Worm (Caenorhabditis elegans): ENCODE data around the gene srh-63.

srh-63 gene

DNA sequence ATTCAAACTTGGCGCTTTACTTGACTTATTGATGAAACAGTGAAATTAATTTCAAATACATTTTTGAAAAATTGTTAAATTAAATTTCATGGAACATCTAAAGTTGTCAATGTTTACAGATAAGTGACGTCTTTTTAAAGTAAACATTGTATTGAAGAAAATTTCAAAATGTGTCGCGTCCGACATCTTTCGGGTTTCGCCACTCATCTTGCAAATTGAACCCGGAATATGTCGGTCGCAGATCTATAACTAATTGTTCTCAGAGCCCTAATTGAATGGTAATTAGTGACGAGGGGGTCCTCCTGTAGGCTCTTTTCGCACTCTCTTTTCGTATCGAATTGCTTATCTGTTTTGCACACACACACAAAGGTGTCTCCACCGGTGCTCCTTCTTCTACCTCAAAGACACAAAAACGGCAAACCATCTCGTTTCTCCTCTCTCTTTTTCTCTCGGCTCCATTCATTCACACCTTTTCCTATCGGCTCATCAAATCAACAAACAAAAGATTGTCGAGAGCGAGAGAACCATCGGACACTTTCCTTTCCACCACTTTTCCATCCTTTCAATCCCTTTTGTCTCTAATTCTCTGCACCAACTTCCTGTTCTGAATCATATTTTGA is 39.1 kb downstream of the srh-63 start:
- no peak for TF ChIP-seq pes-1 (GFP tag; IDR thresholded peaks at IDR 0.05)
- no peak for TF ChIP-seq hmbx-1 (tag; optimal IDR thresholded peaks at IDR 0.05)
- TF ChIP-seq ceh-13 (GFP tag; optimal IDR thresholded peaks at IDR 0.05) = no peak
- TF ChIP-seq tra-4 (tag; optimal IDR thresholded peaks at IDR 0.05) = no peak
- no peak for TF ChIP-seq B0310.2 (tag; optimal IDR thresholded peaks at IDR 0.05)
- no peak for TF ChIP-seq scrt-1 (GFP tag; IDR thresholded peaks at IDR 0.05)
- TF ChIP-seq sea-1 (GFP tag; conservative IDR thresholded peaks at IDR 0.05) = no peak
- TF ChIP-seq ceh-36 (tag; optimal IDR thresholded peaks at IDR 0.05) = no peak
- TF ChIP-seq tbx-37 (GFP tag; conservative IDR thresholded peaks at IDR 0.05) = no peak
- TF ChIP-seq flt-1 (GFP tag; IDR thresholded peaks at IDR 0.05) = no peak
- no peak for TF ChIP-seq ets-7 (tag; optimal IDR thresholded peaks at IDR 0.05)
- TF ChIP-seq hmg-4 (GFP tag; optimal IDR thresholded peaks at IDR 0.05) = no peak
- TF ChIP-seq ama-1 (optimal IDR thresholded peaks at IDR 0.05) = no peak
- no peak for TF ChIP-seq hnd-1 (tag; optimal IDR thresholded peaks at IDR 0.05)
- TF ChIP-seq tbx-11 (GFP tag; IDR thresholded peaks at IDR 0.05) = no peak
- TF ChIP-seq aly-1 (tag; optimal IDR thresholded peaks at IDR 0.05) = no peak
- no peak for TF ChIP-seq F13C5.2 (tag; optimal IDR thresholded peaks at IDR 0.05)

DNA sequence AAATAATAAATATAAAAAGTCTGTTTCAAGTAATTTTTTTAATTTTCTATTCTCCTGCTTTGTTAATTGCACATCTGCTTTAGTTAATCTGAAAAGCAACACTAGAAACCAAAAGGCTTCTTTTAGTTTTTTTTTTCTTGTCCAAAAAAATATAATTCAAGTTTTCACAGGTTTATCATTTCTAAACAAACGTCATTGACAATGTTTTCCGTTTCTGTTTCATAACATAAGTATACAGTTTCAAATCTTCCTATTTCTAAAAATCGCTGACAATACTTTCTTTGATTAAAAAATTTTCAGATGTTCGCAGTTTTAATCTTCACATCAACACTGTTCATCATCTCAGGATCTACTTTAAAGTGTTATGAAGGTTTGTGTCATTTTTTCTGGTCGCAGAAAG is 41.4 kb downstream of the srh-63 start, which contains the start of gene Y57G11B.2:
Gene Y57G11B.2 (plus strand): TSS at position 301 of the 400 bp plus-strand sequence.
- TF ChIP-seq hmg-4 (GFP tag; optimal IDR thresholded peaks at IDR 0.05) = no peak

DNA sequence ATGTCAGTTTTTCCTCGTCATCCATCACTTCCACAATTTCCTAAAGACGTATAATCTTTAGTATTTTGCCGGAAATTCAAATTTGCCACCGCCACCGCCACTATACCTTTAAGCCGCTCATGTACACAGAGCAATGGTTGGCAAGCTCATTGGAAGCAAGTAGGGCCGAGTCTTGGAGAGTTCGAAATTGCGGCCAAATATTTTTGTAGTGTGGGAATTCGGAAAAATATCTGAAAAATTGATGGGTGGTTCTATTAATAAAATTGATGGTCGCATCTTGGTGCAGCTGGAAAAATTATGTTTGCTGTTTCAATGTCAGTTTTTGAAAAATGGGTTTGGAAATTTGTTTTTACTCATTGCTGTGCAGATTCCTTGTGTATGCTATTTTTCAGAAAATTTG is 48.0 kb downstream of the srh-63 start:
- TF ChIP-seq sea-1 (GFP tag; conservative IDR thresholded peaks at IDR 0.05) = no peak
- TF ChIP-seq ceh-36 (tag; optimal IDR thresholded peaks at IDR 0.05) = no peak

DNA sequence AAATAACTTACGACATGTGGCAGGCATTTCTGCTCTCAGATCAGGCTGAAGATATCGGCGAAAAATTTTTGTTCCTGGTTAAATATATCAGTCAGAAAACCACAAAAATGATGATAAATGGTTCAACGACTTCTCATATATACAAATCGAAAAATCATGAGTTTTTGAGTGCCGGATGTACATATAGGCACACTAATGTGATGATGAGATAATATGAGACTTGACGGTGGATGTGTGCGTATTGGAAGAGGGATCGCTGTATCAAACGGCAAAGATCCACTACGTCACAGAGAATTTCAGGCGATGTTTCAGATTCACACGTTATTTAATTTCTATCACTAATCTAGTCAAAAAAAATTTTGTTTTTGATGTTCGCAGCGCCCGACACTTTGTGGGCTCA is 48.9 kb downstream of the srh-63 start, which contains the start of gene glb-34:
Gene glb-34 (minus strand): TSS at position 101 of the 400 bp plus-strand sequence.
- TF ChIP-seq flt-1 (GFP tag; IDR thresholded peaks at IDR 0.05) = no peak
- no peak for TF ChIP-seq sea-1 (GFP tag; conservative IDR thresholded peaks at IDR 0.05)
- TF ChIP-seq ets-7 (tag; optimal IDR thresholded peaks at IDR 0.05) = no peak
- no peak for TF ChIP-seq tbx-37 (GFP tag; conservative IDR thresholded peaks at IDR 0.05)
- no peak for TF ChIP-seq scrt-1 (GFP tag; IDR thresholded peaks at IDR 0.05)
- no peak for TF ChIP-seq hmg-4 (GFP tag; optimal IDR thresholded peaks at IDR 0.05)
- TF ChIP-seq tbx-11 (GFP tag; IDR thresholded peaks at IDR 0.05) = no peak
- TF ChIP-seq hmbx-1 (tag; optimal IDR thresholded peaks at IDR 0.05) = no peak
- TF ChIP-seq ceh-13 (GFP tag; optimal IDR thresholded peaks at IDR 0.05) = no peak
- TF ChIP-seq B0310.2 (tag; optimal IDR thresholded peaks at IDR 0.05) = no peak
- no peak for TF ChIP-seq hnd-1 (tag; optimal IDR thresholded peaks at IDR 0.05)
- no peak for TF ChIP-seq F13C5.2 (tag; optimal IDR thresholded peaks at IDR 0.05)
- no peak for TF ChIP-seq pes-1 (GFP tag; IDR thresholded peaks at IDR 0.05)
- TF ChIP-seq aly-1 (tag; optimal IDR thresholded peaks at IDR 0.05) = no peak
- no peak for TF ChIP-seq ceh-36 (tag; optimal IDR thresholded peaks at IDR 0.05)
- no peak for TF ChIP-seq ama-1 (optimal IDR thresholded peaks at IDR 0.05)
- TF ChIP-seq tra-4 (tag; optimal IDR thresholded peaks at IDR 0.05) = no peak

DNA sequence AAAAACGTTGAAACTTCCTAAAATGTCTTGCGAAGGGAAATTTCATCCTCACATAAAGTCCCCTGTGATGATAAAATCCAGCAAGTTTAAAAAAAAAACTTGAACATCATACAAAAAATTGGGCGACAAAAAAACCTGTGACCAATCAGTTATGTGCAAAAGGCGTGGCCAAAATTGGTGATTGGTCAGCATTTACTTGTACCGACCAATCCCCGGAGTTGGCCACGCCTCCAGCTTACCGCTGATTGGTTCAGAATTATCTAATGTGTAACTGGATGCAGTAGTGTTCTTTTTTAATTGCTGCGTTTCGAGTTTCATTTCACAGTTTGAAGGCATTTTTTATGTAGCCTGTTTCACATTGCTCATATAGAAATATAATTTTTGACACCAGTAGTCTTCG is 49.4 kb downstream of the srh-63 start:
- TF ChIP-seq B0310.2 (tag; optimal IDR thresholded peaks at IDR 0.05) (no peak), pes-1 (GFP tag; IDR thresholded peaks at IDR 0.05) (no peak), scrt-1 (GFP tag; IDR thresholded peaks at IDR 0.05) (no peak), sea-1 (GFP tag; conservative IDR thresholded peaks at IDR 0.05) (no peak), tbx-11 (GFP tag; IDR thresholded peaks at IDR 0.05) (no peak), flt-1 (GFP tag; IDR thresholded peaks at IDR 0.05) (no peak), tbx-37 (GFP tag; conservative IDR thresholded peaks at IDR 0.05) (no peak)

DNA sequence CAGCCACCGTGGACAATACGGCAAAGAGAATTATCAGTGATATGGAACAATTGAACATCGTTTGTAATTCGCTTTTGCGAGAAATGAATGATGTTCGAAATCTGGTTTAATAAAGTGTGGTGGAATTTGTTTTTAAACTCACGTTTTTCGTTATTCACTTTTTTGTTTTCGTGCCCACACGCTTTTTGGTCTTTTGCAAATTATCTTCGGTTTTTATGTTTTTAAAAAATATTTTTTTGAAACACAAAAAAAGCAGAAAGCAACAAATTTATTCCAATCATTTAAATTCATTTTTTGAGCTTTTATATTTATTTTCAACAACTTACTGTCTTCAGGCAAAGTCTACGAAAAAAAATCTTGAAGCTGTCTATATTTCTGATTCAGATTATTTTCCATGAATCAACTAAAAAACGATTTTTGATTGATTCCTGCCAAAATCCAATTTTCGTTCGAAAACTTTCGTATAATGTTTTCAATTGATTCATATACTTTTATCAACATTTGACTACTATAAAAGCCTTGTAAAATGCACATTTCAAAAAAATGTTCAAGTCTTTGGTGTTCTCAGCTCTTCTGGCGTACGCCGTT is 50.7 kb downstream of the srh-63 start, which contains the start of the genes Y57G11B.3 and Y57G11B.5:
Gene Y57G11B.3 (minus strand): TSS at position 101 of the 588 bp plus-strand sequence.
Gene Y57G11B.5 (plus strand): TSS at position 538 of the 588 bp plus-strand sequence.
- TF ChIP-seq hnd-1 (tag; optimal IDR thresholded peaks at IDR 0.05) (no peak), ets-7 (tag; optimal IDR thresholded peaks at IDR 0.05) (no peak), B0310.2 (tag; optimal IDR thresholded peaks at IDR 0.05) (no peak), flt-1 (GFP tag; IDR thresholded peaks at IDR 0.05) (no peak), F13C5.2 (tag; optimal IDR thresholded peaks at IDR 0.05) (no peak), pes-1 (GFP tag; IDR thresholded peaks at IDR 0.05) (no peak), tra-4 (tag; optimal IDR thresholded peaks at IDR 0.05) (no peak), hmg-4 (GFP tag; optimal IDR thresholded peaks at IDR 0.05) (no peak), ama-1 (optimal IDR thresholded peaks at IDR 0.05) (no peak), sea-1 (GFP tag; conservative IDR thresholded peaks at IDR 0.05) (no peak), hmbx-1 (tag; optimal IDR thresholded peaks at IDR 0.05) (no peak), tbx-11 (GFP tag; IDR thresholded peaks at IDR 0.05) (no peak)
